Fruit fly (Drosophila melanogaster): ENCODE data around the gene rpk.
A peak's percentile ranks its signal among the peaks of the same experiment; 100 is the strongest.

rpk gene

DNA sequence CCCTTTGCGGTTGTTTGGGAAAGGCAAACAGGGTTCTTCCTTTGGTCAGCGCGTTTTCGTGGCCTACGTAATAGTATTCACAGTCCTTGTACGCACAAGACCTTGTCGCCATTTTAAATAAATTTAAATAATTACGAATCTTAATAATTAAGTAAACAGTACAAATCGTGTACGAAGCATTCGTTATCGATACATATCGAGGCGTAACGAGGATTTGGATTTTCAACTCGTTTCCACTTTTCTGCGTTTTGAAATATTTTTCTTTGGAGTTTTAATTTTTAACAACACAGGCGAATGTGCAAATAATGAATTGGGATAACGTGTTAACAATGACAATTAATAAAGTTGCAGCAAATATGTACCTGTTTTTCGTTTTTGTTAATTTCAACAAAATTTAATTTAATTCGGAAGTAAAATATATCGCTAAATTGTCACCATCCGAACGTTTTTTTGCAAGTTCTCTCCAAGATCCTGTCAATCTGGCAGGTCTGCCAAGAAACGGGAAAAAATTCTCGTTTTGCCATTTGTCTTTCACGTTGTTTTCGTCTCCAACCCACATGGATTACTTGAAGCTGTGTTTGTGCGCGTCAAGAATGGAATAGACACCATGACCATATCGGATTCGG is at the start of gene rpk, which contains the start of gene Dlip2 (continued):
- TF ChIP-seq CG4617 (GFP tag; optimal IDR thresholded peaks at IDR 0.05; ENCODE audit: borderline replicate concordance) = peak; percentile 38
- no peak for TF ChIP-seq CG8359 (GFP tag; optimal IDR thresholded peaks at IDR 0.05; ENCODE audit: borderline replicate concordance)
- TF ChIP-seq grau (tag; optimal IDR thresholded peaks at IDR 0.05) = peak; percentile 4
- no peak for TF ChIP-seq gcm2 (GFP tag; optimal IDR thresholded peaks at IDR 0.05)
- no peak for TF ChIP-seq CG7556 (GFP tag; optimal IDR thresholded peaks at IDR 0.05)
- no peak for TF ChIP-seq CG3065 (GFP tag; optimal IDR thresholded peaks at IDR 0.05)
- no peak for TF ChIP-seq Max (GFP tag; optimal IDR thresholded peaks at IDR 0.05)
- no peak for TF ChIP-seq Hmx (GFP tag; optimal IDR thresholded peaks at IDR 0.05)
- TF ChIP-seq gt (GFP tag; IDR thresholded peaks at IDR 0.05) = no peak
- no peak for TF ChIP-seq Taf1 (GFP tag; IDR thresholded peaks at IDR 0.05)
- no peak for TF ChIP-seq wdn (GFP tag; IDR thresholded peaks at IDR 0.05)
- TF ChIP-seq HLH54F (GFP tag; optimal IDR thresholded peaks at IDR 0.05) = no peak
- no peak for TF ChIP-seq CG10209 (GFP tag; optimal IDR thresholded peaks at IDR 0.05)
- no peak for TF ChIP-seq C15 (GFP tag; IDR thresholded peaks at IDR 0.05)
- no peak for TF ChIP-seq CG32772 (GFP tag; IDR thresholded peaks at IDR 0.05)
- TF ChIP-seq CG7271 (tag; optimal IDR thresholded peaks at IDR 0.05) = no peak
- TF ChIP-seq CG32767 (GFP tag; IDR thresholded peaks at IDR 0.05) = no peak
- TF ChIP-seq CG2712 (tag; optimal IDR thresholded peaks at IDR 0.05) = peak; percentile 5
- no peak for TF ChIP-seq ATbp (GFP tag; optimal IDR thresholded peaks at IDR 0.05)
- no peak for TF ChIP-seq Mad (GFP tag; optimal IDR thresholded peaks at IDR 0.05)
- TF ChIP-seq Tbp (GFP tag; optimal IDR thresholded peaks at IDR 0.05) = no peak
- TF ChIP-seq CG10565 (GFP tag; optimal IDR thresholded peaks at IDR 0.05) = no peak
- no peak for TF ChIP-seq klu (GFP tag; IDR thresholded peaks at IDR 0.05)
- peak; percentile 30 for TF ChIP-seq CG9437 (GFP tag; optimal IDR thresholded peaks at IDR 0.05)
- no peak for TF ChIP-seq crol (GFP tag; IDR thresholded peaks at IDR 0.05)
- no peak for TF ChIP-seq p53 (GFP tag; optimal IDR thresholded peaks at IDR 0.05)
- no peak for TF ChIP-seq CG14014 (GFP tag; IDR thresholded peaks at IDR 0.05)
- no peak for TF ChIP-seq CG6854 (GFP tag; optimal IDR thresholded peaks at IDR 0.05)
- TF ChIP-seq Adf1 (GFP tag; IDR thresholded peaks at IDR 0.05) = no peak
- peak; percentile 45 for TF ChIP-seq trem (tag; optimal IDR thresholded peaks at IDR 0.05)
- no peak for TF ChIP-seq otp (GFP tag; IDR thresholded peaks at IDR 0.05)
- no peak for TF ChIP-seq CG12236 (GFP tag; optimal IDR thresholded peaks at IDR 0.05)
- TF ChIP-seq sim (GFP tag; IDR thresholded peaks at IDR 0.05) = no peak
- TF ChIP-seq CTCF (GFP tag; optimal IDR thresholded peaks at IDR 0.05) = no peak
- TF ChIP-seq CG9817 (tag; optimal IDR thresholded peaks at IDR 0.05) = no peak
- TF ChIP-seq Lpt (GFP tag; optimal IDR thresholded peaks at IDR 0.05) = no peak
- TF ChIP-seq CG1647 (GFP tag; optimal IDR thresholded peaks at IDR 0.05) = no peak
- no peak for TF ChIP-seq CG6765 (GFP tag; optimal IDR thresholded peaks at IDR 0.05)
- TF ChIP-seq tio (GFP tag; optimal IDR thresholded peaks at IDR 0.05) = no peak
- TF ChIP-seq cato (GFP tag; optimal IDR thresholded peaks at IDR 0.05; ENCODE audit: borderline replicate concordance) = no peak
- no peak for TF ChIP-seq vfl (GFP tag; optimal IDR thresholded peaks at IDR 0.05)
- TF ChIP-seq dmrt99B (tag; optimal IDR thresholded peaks at IDR 0.05) = no peak
- no peak for TF ChIP-seq ac (GFP tag; optimal IDR thresholded peaks at IDR 0.05)
- peak; percentile 22 for TF ChIP-seq lbe (GFP tag; optimal IDR thresholded peaks at IDR 0.05)
- no peak for TF ChIP-seq gcm (GFP tag; optimal IDR thresholded peaks at IDR 0.05)
- peak; percentile 81 for TF ChIP-seq CG7745 (tag; optimal IDR thresholded peaks at IDR 0.05)
- TF ChIP-seq CG34224 (GFP tag; IDR thresholded peaks at IDR 0.05; ENCODE audit: partially characterized antibody) = peak; percentile 93
- TF ChIP-seq hb (GFP tag; IDR thresholded peaks at IDR 0.05; ENCODE audit: partially characterized antibody) = peak; percentile 79
- peak; percentile 49 for TF ChIP-seq Dp (GFP tag; optimal IDR thresholded peaks at IDR 0.05)
- no peak for TF ChIP-seq insv (GFP tag; optimal IDR thresholded peaks at IDR 0.05)
- no peak for TF ChIP-seq tup (GFP tag; optimal IDR thresholded peaks at IDR 0.05)
- TF ChIP-seq Jarid2 (GFP tag; optimal IDR thresholded peaks at IDR 0.05) = no peak
